Worm (Caenorhabditis elegans) whole organism, early embryonic: ENCODE data around the gene F10G7.10.

Experiments
- F13C5.2 ChIP-seq: sonication (generic microtip); optimal IDR thresholded peaks from 2 replicates; lab custom pipeline; 2017; ENCODE audit warnings: mild to moderate bottlenecking, missing genetic modification characterization, inconsistent platforms, missing compliant biosample characterization
- ama-1 ChIP-seq: fragments of 150-350 bp; optimal IDR thresholded peaks from 2 replicates; lab custom pipeline; 2014
- ets-7 ChIP-seq: sonication (generic microtip); optimal IDR thresholded peaks from 2 replicates; lab custom pipeline; 2016; ENCODE audit warnings: missing genotype, missing genetic modification characterization, missing compliant biosample characterization
- flt-1 ChIP-seq: fragments of 200-800 bp; sonication (Bioruptor generic); IDR thresholded peaks from 2 replicates; pipeline ENCODE4 v1.3.6; 2022; ENCODE audit warnings: missing genetic modification characterization, missing compliant biosample characterization
- hmg-4 ChIP-seq: fragments of 200-800 bp; sonication (Bioruptor generic); optimal IDR thresholded peaks from 2 replicates; lab custom pipeline; 2018; ENCODE audit warnings: mild to moderate bottlenecking, missing genetic modification characterization, missing compliant biosample characterization
- scrt-1 ChIP-seq: fragments of 200-800 bp; sonication (Bioruptor generic); IDR thresholded peaks from 2 replicates; pipeline ENCODE4 v1.3.6; 2022; ENCODE audit warnings: missing genetic modification characterization, missing compliant biosample characterization
- sea-1 ChIP-seq: fragments of 200-800 bp; sonication (Bioruptor generic); conservative IDR thresholded peaks from 2 replicates; pipeline ENCODE4 v1.3.6; 2022; ENCODE audit warnings: missing genetic modification characterization, missing compliant biosample characterization
- tbx-11 ChIP-seq: fragments of 200-800 bp; sonication (Bioruptor generic); IDR thresholded peaks from 2 replicates; pipeline ENCODE4 v1.3.6; 2022; ENCODE audit warnings: missing genetic modification characterization, missing compliant biosample characterization

DNA sequence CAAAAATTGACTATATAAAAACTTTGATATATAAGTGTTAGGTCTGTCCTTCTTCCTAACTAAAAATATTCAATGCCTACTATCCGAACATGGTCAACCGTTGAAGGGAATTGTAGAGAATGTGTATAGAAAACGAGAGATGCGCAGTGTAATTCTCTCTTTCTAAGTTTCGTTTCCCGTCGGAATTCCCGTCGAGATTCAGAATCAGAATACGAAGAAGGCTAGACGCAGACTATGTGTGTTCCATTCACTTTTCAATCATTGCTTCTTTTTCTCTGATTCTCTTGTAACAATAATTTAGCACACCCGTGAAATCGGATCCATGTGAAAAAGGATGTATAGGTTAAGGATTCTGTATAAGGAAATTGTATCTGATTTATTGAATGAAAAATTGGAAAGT, 8.4 kb upstream of the F10G7.10 start:
- no peak for TF ChIP-seq hmg-4 (GFP tag; lab: Kevin White, UChicago)
- TF ChIP-seq ama-1 (lab: Kevin White, UChicago): no peak
- no peak for TF ChIP-seq flt-1 (GFP tag; lab: Robert Waterston, UW)
- TF ChIP-seq ets-7 (tag; lab: Kevin White, UChicago): no peak
- TF ChIP-seq tbx-11 (GFP tag; lab: Robert Waterston, UW): no peak
- no peak for TF ChIP-seq scrt-1 (GFP tag; lab: Robert Waterston, UW)
- TF ChIP-seq F13C5.2 (tag; lab: Kevin White, UChicago): no peak
- TF ChIP-seq sea-1 (GFP tag; lab: Robert Waterston, UW): no peak
